Fruit fly (Drosophila melanogaster): ENCODE measurements around the gene CG4467.
A peak's percentile ranks its signal among the peaks of the same experiment; 100 is the strongest.

The CG4467 gene

DNA sequence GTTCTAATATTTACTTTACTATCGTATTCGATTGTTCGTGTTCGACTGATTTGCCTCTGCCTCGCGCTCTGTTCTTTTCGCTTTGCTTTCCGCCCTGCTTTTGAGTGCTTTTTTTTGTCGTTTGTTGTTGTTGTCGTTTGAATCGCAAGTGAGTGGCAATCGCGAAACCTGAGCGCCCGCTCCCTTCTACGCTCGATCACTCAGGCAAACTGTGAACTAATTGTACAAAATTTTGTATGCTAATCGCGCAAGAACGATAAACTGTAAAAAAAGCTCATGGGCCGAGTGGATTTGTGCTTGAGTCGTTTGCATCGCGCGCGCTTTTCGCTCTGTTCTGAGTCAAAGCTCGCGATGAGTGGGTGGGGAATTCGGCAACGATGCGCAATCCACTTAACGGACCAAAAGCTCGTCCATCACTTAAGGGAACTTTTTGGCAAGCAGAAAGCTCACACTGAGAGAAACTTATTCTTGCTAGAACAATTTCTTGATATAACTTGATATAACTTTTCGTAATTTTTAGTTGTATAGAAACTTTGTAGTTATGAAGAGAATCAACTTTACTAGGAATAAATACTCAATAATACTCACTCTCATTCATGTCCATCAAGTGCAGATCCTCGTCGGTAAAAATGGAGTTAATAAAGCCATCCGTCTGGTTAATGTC, 57.5 kb downstream of the CG4467 start (continued):
- TF ChIP-seq CG10631 (GFP tag; optimal IDR thresholded peaks at IDR 0.05) = no peak
- TF ChIP-seq Lpt (GFP tag; optimal IDR thresholded peaks at IDR 0.05) = no peak
- no peak for TF ChIP-seq Ets21C (GFP tag; optimal IDR thresholded peaks at IDR 0.05)
- TF ChIP-seq eg (GFP tag; IDR thresholded peaks at IDR 0.05) = peak; percentile 45; the same call in 2 of the 3 replicates
- TF ChIP-seq CG34406 (GFP tag; optimal IDR thresholded peaks at IDR 0.05) = no peak
- no peak for TF ChIP-seq CG11762 (GFP tag; optimal IDR thresholded peaks at IDR 0.05; ENCODE audit: insufficient read depth)
- peak; percentile 12 for TF ChIP-seq OdsH (GFP tag; optimal IDR thresholded peaks at IDR 0.05)
- TF ChIP-seq ss (GFP tag; optimal IDR thresholded peaks at IDR 0.05) = no peak
- peak; percentile 21 for TF ChIP-seq acj6 (GFP tag; optimal IDR thresholded peaks at IDR 0.05)
- TF ChIP-seq CG11902 (GFP tag; optimal IDR thresholded peaks at IDR 0.05) = no peak
- no peak for TF ChIP-seq Hr4 (GFP tag; optimal IDR thresholded peaks at IDR 0.05)
- TF ChIP-seq CG8119 (GFP tag; IDR thresholded peaks at IDR 0.05) = no peak
- peak; percentile 23 for TF ChIP-seq CG6854 (GFP tag; optimal IDR thresholded peaks at IDR 0.05)
- TF ChIP-seq Eip78C (GFP tag) = peak; percentile 80
- TF ChIP-seq CG1621 (tag; optimal IDR thresholded peaks at IDR 0.05) = no peak
- no peak for TF ChIP-seq CG4318 (GFP tag; optimal IDR thresholded peaks at IDR 0.05)
- no peak for TF ChIP-seq CG6808 (GFP tag; optimal IDR thresholded peaks at IDR 0.05)
- TF ChIP-seq dsx (GFP tag; optimal IDR thresholded peaks at IDR 0.05; ENCODE audit: poor library complexity, severe bottlenecking) = peak; percentile 15
- no peak for TF ChIP-seq CG6276 (GFP tag; optimal IDR thresholded peaks at IDR 0.05)
- no peak for TF ChIP-seq dac (GFP tag; optimal IDR thresholded peaks at IDR 0.05)
- TF ChIP-seq Hr38 (GFP tag; optimal IDR thresholded peaks at IDR 0.05) = no peak
- TF ChIP-seq svp (GFP tag) = peak; percentile 88
- no peak for TF ChIP-seq CG16779 (tag; optimal IDR thresholded peaks at IDR 0.05)
- TF ChIP-seq Smox (GFP tag; optimal IDR thresholded peaks at IDR 0.05) = no peak
- peak; percentile 5 for TF ChIP-seq net (GFP tag; optimal IDR thresholded peaks at IDR 0.05)
- TF ChIP-seq vri (GFP tag; optimal IDR thresholded peaks at IDR 0.05) = no peak
- no peak for TF ChIP-seq Sox14 (GFP tag; optimal IDR thresholded peaks at IDR 0.05)
- no peak for TF ChIP-seq CG11294 (GFP tag; IDR thresholded peaks at IDR 0.05)
- peak; percentile 65 for TF ChIP-seq esn (GFP tag; optimal IDR thresholded peaks at IDR 0.05)
- peak; percentile 57 for TF ChIP-seq Eip93F (GFP tag; optimal IDR thresholded peaks at IDR 0.05)
- TF ChIP-seq Ets96B (tag; optimal IDR thresholded peaks at IDR 0.05) = peak; percentile 32
- TF ChIP-seq CG6163 (GFP tag; IDR thresholded peaks at IDR 0.05) = 0 out of 3 replicates have a peak, but pooled peaks have one; percentile 20
- TF ChIP-seq Blimp-1 (GFP tag; optimal IDR thresholded peaks at IDR 0.05) = no peak
- peak; percentile 37 for TF ChIP-seq CG10669 (GFP tag; optimal IDR thresholded peaks at IDR 0.05)
- peak; percentile 10 for TF ChIP-seq CG7368 (GFP tag; optimal IDR thresholded peaks at IDR 0.05)
- TF ChIP-seq CG3919 (GFP tag; optimal IDR thresholded peaks at IDR 0.05) = peak; percentile 62
- TF ChIP-seq spab (GFP tag; optimal IDR thresholded peaks at IDR 0.05) = no peak

- TF ChIP-seq Hr39 (GFP tag; optimal IDR thresholded peaks at IDR 0.05) (peak; percentile 93), lz (GFP tag; optimal IDR thresholded peaks at IDR 0.05) (peak; percentile 89), CG3919 (GFP tag; optimal IDR thresholded peaks at IDR 0.05) (peak; percentile 88), CG11762 (GFP tag; optimal IDR thresholded peaks at IDR 0.05; ENCODE audit: insufficient read depth) (peak; percentile 83), CG32006 (GFP tag; optimal IDR thresholded peaks at IDR 0.05) (peak; percentile 73), CG31627 (GFP tag; optimal IDR thresholded peaks at IDR 0.05) (peak; percentile 91), CG1621 (tag; optimal IDR thresholded peaks at IDR 0.05) (peak; percentile 79), fkh (GFP tag; optimal IDR thresholded peaks at IDR 0.05) (peak; percentile 18), fd85E (GFP tag; optimal IDR thresholded peaks at IDR 0.05) (peak; percentile 71), eg (GFP tag; IDR thresholded peaks at IDR 0.05) (peak; percentile 86), dac (GFP tag; optimal IDR thresholded peaks at IDR 0.05) (no peak), CG3032 (tag; optimal IDR thresholded peaks at IDR 0.05) (peak; percentile 76), CG11902 (GFP tag; optimal IDR thresholded peaks at IDR 0.05) (peak; percentile 82), Ets21C (GFP tag; optimal IDR thresholded peaks at IDR 0.05) (peak; percentile 83), salr (GFP tag; optimal IDR thresholded peaks at IDR 0.05) (peak; percentile 27 to 75), CG34406 (GFP tag; optimal IDR thresholded peaks at IDR 0.05) (peak; percentile 90), Hr4 (GFP tag; optimal IDR thresholded peaks at IDR 0.05) (peak; percentile 83), CG4318 (GFP tag; optimal IDR thresholded peaks at IDR 0.05) (peak; percentile 28), CG6792 (GFP tag; optimal IDR thresholded peaks at IDR 0.05) (peak; percentile 88), Met (GFP tag; optimal IDR thresholded peaks at IDR 0.05) (peak; percentile 93), dsx (GFP tag; optimal IDR thresholded peaks at IDR 0.05; ENCODE audit: poor library complexity, severe bottlenecking) (peak; percentile 100), svp (GFP tag) (peak; percentile 97)
Measured at dm6 chr3R:23189958-23190900, 58.5 kb downstream of the CG4467 start.
